Fruit fly (Drosophila melanogaster) whole organism, prepupa: ENCODE data around the gene CG12768.
A peak's percentile ranks its signal among the peaks of the same experiment; 100 is the strongest.

Source experiments
- Blimp-1 ChIP-seq: fragments of 200-800 bp; sonication (Bioruptor generic); optimal IDR thresholded peaks from 3 replicates; lab custom pipeline; 2017; ENCODE audit warnings: missing biosample characterization, missing genetic modification characterization, mild to moderate bottlenecking, moderate library complexity, missing genetic modification reagents
- CG10631 ChIP-seq: fragments of 200-800 bp; sonication (Bioruptor generic); optimal IDR thresholded peaks from 2 replicates; lab custom pipeline; 2016; ENCODE audit warnings: missing biosample characterization, missing genetic modification characterization
- CG10669 ChIP-seq: fragments of 200-800 bp; sonication (Bioruptor generic); optimal IDR thresholded peaks from 3 replicates; lab custom pipeline; 2018; ENCODE audit warnings: missing biosample characterization, mild to moderate bottlenecking, missing genetic modification characterization, moderate library complexity
- CG11294 ChIP-seq: fragments of 200-800 bp; sonication (Bioruptor generic); IDR thresholded peaks from 2 replicates; pipeline ENCODE4 v1.3.6; 2022; ENCODE audit warnings: missing biosample characterization, missing genetic modification characterization
- CG11902 ChIP-seq: fragments of 200-800 bp; sonication (Bioruptor generic); optimal IDR thresholded peaks from 3 replicates; lab custom pipeline; 2016; ENCODE audit warnings: missing biosample characterization, missing genetic modification characterization
- CG16779 ChIP-seq: fragments of 200-800 bp; sonication (Bioruptor generic); optimal IDR thresholded peaks from 3 replicates; lab custom pipeline; 2017; ENCODE audit warnings: missing biosample characterization, mild to moderate bottlenecking, missing genetic modification characterization
- CG3032 ChIP-seq: fragments of 200-800 bp; optimal IDR thresholded peaks from 2 replicates; lab custom pipeline; 2019; ENCODE audit warnings: missing biosample characterization, mild to moderate bottlenecking, missing genetic modification characterization, moderate library complexity
- CG31627 ChIP-seq: fragments of 200-800 bp; sonication (Bioruptor generic); optimal IDR thresholded peaks from 3 replicates; lab custom pipeline; 2016; ENCODE audit warnings: missing biosample characterization, missing genetic modification characterization
- CG32006 ChIP-seq: fragments of 200-800 bp; sonication (Bioruptor generic); optimal IDR thresholded peaks from 3 replicates; lab custom pipeline; 2017; ENCODE audit warnings: missing biosample characterization, mild to moderate bottlenecking, missing genetic modification characterization
- CG34406 ChIP-seq: fragments of 200-800 bp; sonication (Bioruptor generic); optimal IDR thresholded peaks from 3 replicates; lab custom pipeline; 2016; ENCODE audit warnings: missing biosample characterization, missing genetic modification characterization
- CG3919 ChIP-seq: fragments of 200-800 bp; sonication (Bioruptor generic); optimal IDR thresholded peaks from 3 replicates; lab custom pipeline; 2016; ENCODE audit warnings: missing biosample characterization, missing genetic modification characterization
- CG4318 ChIP-seq: fragments of 200-800 bp; sonication (Bioruptor generic); optimal IDR thresholded peaks from 3 replicates; lab custom pipeline; 2017; ENCODE audit warnings: missing biosample characterization, mild to moderate bottlenecking, missing genetic modification characterization
- CG6163 ChIP-seq: fragments of 200-800 bp; sonication (Bioruptor generic); IDR thresholded peaks from 3 replicates; pipeline ENCODE4 v1.3.6; 2022; ENCODE audit warnings: missing biosample characterization, missing genetic modification characterization
- CG6276 ChIP-seq: fragments of 200-800 bp; sonication (Bioruptor generic); optimal IDR thresholded peaks from 2 replicates; lab custom pipeline; 2017; ENCODE audit warnings: missing biosample characterization, mild to moderate bottlenecking, missing genetic modification characterization
- CG6792 ChIP-seq: fragments of 200-800 bp; sonication (Bioruptor generic); optimal IDR thresholded peaks from 3 replicates; lab custom pipeline; 2016; ENCODE audit warnings: missing biosample characterization, missing genetic modification characterization
- CG6808 ChIP-seq: fragments of 200-800 bp; sonication (Bioruptor generic); optimal IDR thresholded peaks from 3 replicates; lab custom pipeline; 2017; ENCODE audit warnings: missing biosample characterization, missing genetic modification characterization, mild to moderate bottlenecking, moderate library complexity, missing genetic modification reagents
- CG6854 ChIP-seq: fragments of 200-800 bp; sonication (Bioruptor generic); optimal IDR thresholded peaks from 2 replicates; lab custom pipeline; 2017; ENCODE audit warnings: missing biosample characterization, mild to moderate bottlenecking, missing genetic modification characterization
- CG7368 ChIP-seq: fragments of 200-800 bp; sonication (Bioruptor generic); optimal IDR thresholded peaks from 3 replicates; lab custom pipeline; 2016; ENCODE audit warnings: missing biosample characterization, missing genetic modification characterization
- CG8119 ChIP-seq: fragments of 200-800 bp; sonication (Bioruptor generic); IDR thresholded peaks from 3 replicates; pipeline ENCODE4 v1.3.6; 2022; ENCODE audit warnings: missing biosample characterization, missing genetic modification characterization
- CG8319 ChIP-seq: fragments of 200-800 bp; sonication (Bioruptor generic); optimal IDR thresholded peaks from 3 replicates; lab custom pipeline; 2016; ENCODE audit warnings: missing biosample characterization, missing genetic modification characterization
- CG8632 ChIP-seq: fragments of 200-800 bp; sonication (Bioruptor generic); optimal IDR thresholded peaks from 3 replicates; lab custom pipeline; 2016; ENCODE audit warnings: missing biosample characterization, missing genetic modification characterization
- CG9139 ChIP-seq: fragments of 200-800 bp; sonication (Bioruptor generic); optimal IDR thresholded peaks from 3 replicates; lab custom pipeline; 2017; ENCODE audit warnings: missing biosample characterization, mild to moderate bottlenecking, missing genetic modification characterization
- Eip75B ChIP-seq: fragments of 200-800 bp; sonication (Bioruptor generic); optimal IDR thresholded peaks from 3 replicates; lab custom pipeline; 2016; ENCODE audit warnings: missing biosample characterization, missing genetic modification characterization
- Eip78C ChIP-seq: fragments of 200-800 bp; sonication (Bioruptor generic); peaks from one replicate; lab custom pipeline; 2016; ENCODE audit warnings: missing biosample characterization, missing genetic modification characterization
- Eip93F ChIP-seq: fragments of 200-800 bp; sonication (Bioruptor generic); optimal IDR thresholded peaks from 2 replicates; lab custom pipeline; 2016; ENCODE audit warnings: missing biosample characterization, mild to moderate bottlenecking, missing genetic modification characterization
- Ets21C ChIP-seq: fragments of 200-800 bp; sonication (Bioruptor generic); optimal IDR thresholded peaks from 3 replicates; lab custom pipeline; 2016; ENCODE audit warnings: missing biosample characterization, missing genetic modification characterization
- Ets96B ChIP-seq: fragments of 200-800 bp; optimal IDR thresholded peaks from 2 replicates; lab custom pipeline; 2019; ENCODE audit warnings: missing biosample characterization, mild to moderate bottlenecking, missing genetic modification characterization, moderate library complexity
- Hr38 ChIP-seq: sonication (Bioruptor generic); optimal IDR thresholded peaks from 2 replicates; lab custom pipeline; 2016; ENCODE audit warnings: missing biosample characterization, missing genetic modification characterization
- Lpt ChIP-seq: fragments of 200-800 bp; sonication (Bioruptor generic); optimal IDR thresholded peaks from 3 replicates; lab custom pipeline; 2016; ENCODE audit warnings: missing biosample characterization, missing genetic modification characterization
- Met ChIP-seq: fragments of 200-800 bp; sonication (Bioruptor generic); optimal IDR thresholded peaks from 3 replicates; lab custom pipeline; 2016; ENCODE audit warnings: missing biosample characterization, missing genetic modification characterization
- OdsH ChIP-seq: fragments of 200-800 bp; sonication (Bioruptor generic); optimal IDR thresholded peaks from 3 replicates; lab custom pipeline; 2016; ENCODE audit warnings: missing biosample characterization, missing genetic modification characterization
- Smox ChIP-seq: fragments of 200-800 bp; sonication (Bioruptor generic); optimal IDR thresholded peaks from 3 replicates; lab custom pipeline; 2016; ENCODE audit warnings: missing biosample characterization, missing genetic modification characterization
- Sox102F ChIP-seq: fragments of 200-800 bp; sonication (Bioruptor generic); optimal IDR thresholded peaks from 2 replicates; lab custom pipeline; 2016; ENCODE audit warnings: missing biosample characterization, mild to moderate bottlenecking, missing genetic modification characterization
- Sox14 ChIP-seq: fragments of 200-800 bp; sonication (Bioruptor generic); optimal IDR thresholded peaks from 3 replicates; lab custom pipeline; 2016; ENCODE audit warnings: missing biosample characterization, missing genetic modification characterization
- Sox15 ChIP-seq: fragments of 200-800 bp; sonication (Bioruptor generic); optimal IDR thresholded peaks from 3 replicates; lab custom pipeline; 2016; ENCODE audit warnings: missing biosample characterization, missing genetic modification characterization
- achi ChIP-seq: fragments of 200-800 bp; sonication (Bioruptor generic); optimal IDR thresholded peaks from 3 replicates; lab custom pipeline; 2016; ENCODE audit warnings: missing biosample characterization, missing genetic modification characterization
- acj6 ChIP-seq: fragments of 200-800 bp; sonication (Bioruptor generic); optimal IDR thresholded peaks from 3 replicates; lab custom pipeline; 2016; ENCODE audit warnings: missing biosample characterization, missing genetic modification characterization
- cyc ChIP-seq: fragments of 200-800 bp; sonication (Bioruptor generic); optimal IDR thresholded peaks from 3 replicates; lab custom pipeline; 2016; ENCODE audit warnings: missing biosample characterization, missing genetic modification characterization
- dac ChIP-seq: fragments of 200-800 bp; sonication (Bioruptor generic); optimal IDR thresholded peaks from 2 replicates; lab custom pipeline; 2017; ENCODE audit warnings: missing biosample characterization, mild to moderate bottlenecking, missing genetic modification characterization
- dsx ChIP-seq: fragments of 200-800 bp; optimal IDR thresholded peaks from 3 replicates; lab custom pipeline; 2019; ENCODE audit warnings: missing biosample characterization, mild to moderate bottlenecking, missing genetic modification characterization, moderate library complexity; ENCODE audit not compliant: poor library complexity, severe bottlenecking
- eg ChIP-seq: fragments of 200-800 bp; sonication (Bioruptor generic); IDR thresholded peaks from 3 replicates; pipeline ENCODE4 v1.3.6; 2022; ENCODE audit warnings: missing biosample characterization, missing genetic modification characterization
- esn ChIP-seq: fragments of 200-800 bp; sonication (Bioruptor generic); optimal IDR thresholded peaks from 2 replicates; lab custom pipeline; 2016; ENCODE audit warnings: missing biosample characterization, mild to moderate bottlenecking, missing genetic modification characterization, moderate library complexity
- fd59A ChIP-seq: fragments of 200-800 bp; sonication (Bioruptor generic); optimal IDR thresholded peaks from 2 replicates; lab custom pipeline; 2017; ENCODE audit warnings: missing biosample characterization, mild to moderate bottlenecking, missing genetic modification characterization, missing genetic modification reagents
- fkh ChIP-seq: fragments of 200-800 bp; sonication (Bioruptor generic); optimal IDR thresholded peaks from 3 replicates; lab custom pipeline; 2017; ENCODE audit warnings: missing biosample characterization, mild to moderate bottlenecking, missing genetic modification characterization, moderate library complexity
- lz ChIP-seq: fragments of 200-800 bp; sonication (Bioruptor generic); optimal IDR thresholded peaks from 3 replicates; lab custom pipeline; 2016; ENCODE audit warnings: missing biosample characterization, missing genetic modification characterization
- net ChIP-seq: fragments of 200-800 bp; sonication (Bioruptor generic); optimal IDR thresholded peaks from 3 replicates; lab custom pipeline; 2016; ENCODE audit warnings: missing biosample characterization, missing genetic modification characterization
- pdm3 ChIP-seq: fragments of 200-800 bp; sonication (Bioruptor generic); optimal IDR thresholded peaks from 3 replicates; lab custom pipeline; 2016; ENCODE audit warnings: missing biosample characterization, missing genetic modification characterization
- salr ChIP-seq, 2 experiments: fragments of 200-800 bp; sonication (Bioruptor generic); optimal IDR thresholded peaks; 3 replicates each; lab custom pipeline; 2016 to 2018; ENCODE audit warnings: missing biosample characterization in 2 of 2, missing genetic modification characterization in 2 of 2, mild to moderate bottlenecking in 1 of 2
- spab ChIP-seq: fragments of 200-800 bp; sonication (Bioruptor generic); optimal IDR thresholded peaks from 2 replicates; lab custom pipeline; 2017; ENCODE audit warnings: missing biosample characterization, mild to moderate bottlenecking, missing genetic modification characterization, missing genetic modification reagents
- ss ChIP-seq, 2 experiments: fragments of 200-800 bp; sonication (Bioruptor generic); optimal IDR thresholded peaks; 2 replicates in 1 of 2; 3 replicates in 1 of 2; lab custom pipeline; 2017 to 2018; ENCODE audit warnings: mild to moderate bottlenecking in 2 of 2, missing biosample characterization in 2 of 2, missing genetic modification characterization in 2 of 2, moderate library complexity in 1 of 2
- topi ChIP-seq: fragments of 200-800 bp; sonication (Bioruptor generic); optimal IDR thresholded peaks from 3 replicates; lab custom pipeline; 2016; ENCODE audit warnings: missing biosample characterization, missing genetic modification characterization
- vri ChIP-seq: fragments of 200-800 bp; sonication (Bioruptor generic); optimal IDR thresholded peaks from 3 replicates; lab custom pipeline; 2016; ENCODE audit warnings: missing biosample characterization, mild to moderate bottlenecking, missing genetic modification characterization

Gene CG12768

dm6 chr3L:22865061-22865418 is 45.3 kb upstream of the CG12768 start:
- TF ChIP-seq Lpt, result peak; percentile 72
- peak; percentile 71 for TF ChIP-seq eg (GFP tag; lab: Robert Waterston, UW)
- peak; percentile 31 for TF ChIP-seq fd59A (GFP tag; lab: Kevin White, UChicago)
- TF ChIP-seq dsx (GFP tag; lab: Kevin White, UChicago), result peak; percentile 55
- TF ChIP-seq fkh (GFP tag; lab: Kevin White, UChicago), result peak; percentile 5
- TF ChIP-seq CG6854 (GFP tag; lab: Kevin White, UChicago), result peak; percentile 22
- TF ChIP-seq CG3032, result peak; percentile 58
- peak; percentile 90 for TF ChIP-seq CG8119
- peak; percentile 85 for TF ChIP-seq CG6276 (GFP tag; lab: Kevin White, UChicago)
- no peak for TF ChIP-seq Hr38 (GFP tag; lab: Kevin White, UChicago)
- TF ChIP-seq pdm3, result peak; percentile 72
- peak; percentile 41 for TF ChIP-seq Eip75B (GFP tag; lab: Kevin White, UChicago)
- no peak for TF ChIP-seq vri (GFP tag; lab: Kevin White, UChicago)
- peak; percentile 76 for TF ChIP-seq Ets96B (tag; lab: Kevin White, UChicago)
- TF ChIP-seq esn (GFP tag; lab: Kevin White, UChicago), result peak; percentile 76
- peak; percentile 73 for TF ChIP-seq Met (GFP tag; lab: Kevin White, UChicago)
- no peak for TF ChIP-seq CG4318 (GFP tag; lab: Kevin White, UChicago)
- TF ChIP-seq CG34406 (GFP tag; lab: Kevin White, UChicago), result peak; percentile 79
- TF ChIP-seq Sox15, result peak; percentile 34
- TF ChIP-seq Eip93F (GFP tag; lab: Kevin White, UChicago), result peak; percentile 44
- peak; percentile 38 for TF ChIP-seq CG6808
- peak; percentile 80 for TF ChIP-seq CG32006 (GFP tag; lab: Kevin White, UChicago)
- peak; percentile 8 for TF ChIP-seq Blimp-1 (GFP tag; lab: Kevin White, UChicago)
- peak; percentile 61 for TF ChIP-seq topi
- no peak for TF ChIP-seq achi (GFP tag; lab: Kevin White, UChicago)
- TF ChIP-seq CG6792, result peak; percentile 73
- TF ChIP-seq lz (GFP tag; lab: Kevin White, UChicago), result peak; percentile 73
- TF ChIP-seq CG6163 (GFP tag; lab: Robert Waterston, UW), result peak; percentile 38; the same call in 1 of the 3 replicates
- TF ChIP-seq CG8632 (GFP tag; lab: Kevin White, UChicago), result peak; percentile 75
- peak; percentile 53 for TF ChIP-seq CG10669 (GFP tag; lab: Kevin White, UChicago)
- TF ChIP-seq CG31627 (GFP tag; lab: Kevin White, UChicago), result peak; percentile 39
- TF ChIP-seq CG11294 (GFP tag; lab: Robert Waterston, UW), result no peak
- TF ChIP-seq CG9139 (GFP tag; lab: Kevin White, UChicago), result no peak
- TF ChIP-seq ss (GFP tag; optimal IDR thresholded peaks at IDR 0.05; lab: Kevin White, UChicago), result peak; percentile 18 to 54
- TF ChIP-seq CG7368 (GFP tag; lab: Kevin White, UChicago), result peak; percentile 29
- TF ChIP-seq CG3919 (GFP tag; lab: Kevin White, UChicago), result peak; percentile 60
- peak; percentile 9 for TF ChIP-seq Ets21C (GFP tag; lab: Kevin White, UChicago)
- TF ChIP-seq CG8319 (GFP tag; lab: Kevin White, UChicago), result peak; percentile 40
- peak; percentile 94 for TF ChIP-seq Eip78C (GFP tag; lab: Kevin White, UChicago)
- peak; percentile 65 for TF ChIP-seq net (GFP tag; lab: Kevin White, UChicago)
- TF ChIP-seq CG11902 (GFP tag; lab: Kevin White, UChicago), result peak; percentile 39
- peak; percentile 79 for TF ChIP-seq acj6 (GFP tag; lab: Kevin White, UChicago)
- peak; percentile 29 for TF ChIP-seq spab (GFP tag; lab: Kevin White, UChicago)
- no peak for TF ChIP-seq cyc (GFP tag; lab: Kevin White, UChicago)
- TF ChIP-seq Smox (GFP tag; lab: Kevin White, UChicago), result peak; percentile 73
- peak; percentile 75 for TF ChIP-seq Sox102F (GFP tag; lab: Kevin White, UChicago)
- TF ChIP-seq CG10631 (GFP tag; lab: Kevin White, UChicago), result peak; percentile 23
- TF ChIP-seq salr (GFP tag; optimal IDR thresholded peaks at IDR 0.05; lab: Kevin White, UChicago), result peak in 1 of 2 experiments; percentile 73
- TF ChIP-seq dac (GFP tag; lab: Kevin White, UChicago), result peak; percentile 45
- TF ChIP-seq Sox14 (GFP tag; lab: Kevin White, UChicago), result peak; percentile 54
- TF ChIP-seq OdsH, result peak; percentile 82
- TF ChIP-seq CG16779 (tag; lab: Kevin White, UChicago), result peak; percentile 54
